Fruit fly (Drosophila melanogaster) whole organism, embryonic: ENCODE measurements around the gene Hydr2.

Experiments used
- Awh ChIP-seq: fragments of 200-800 bp; sonication (Bioruptor generic); IDR thresholded peaks from 2 replicates; pipeline ENCODE4, ENCODE4 v1.3.6; 2022; ENCODE audit warnings: missing biosample characterization, missing genetic modification characterization
- Blimp-1 ChIP-seq: fragments of 200-800 bp; sonication (Bioruptor generic); optimal IDR thresholded peaks from 3 replicates; lab custom pipeline; 2018; ENCODE audit warnings: missing biosample characterization, missing genetic modification characterization, mild to moderate bottlenecking, moderate library complexity, missing genetic modification reagents
- CG10321 ChIP-seq: fragments of 200-800 bp; sonication (Bioruptor generic); IDR thresholded peaks from 2 replicates; pipeline ENCODE4 v1.3.6; 2022; ENCODE audit warnings: missing biosample characterization, missing genetic modification characterization
- CG11085 ChIP-seq: fragments of 200-800 bp; sonication (Bioruptor generic); IDR thresholded peaks from 2 replicates; pipeline ENCODE4 v1.3.6; 2022; ENCODE audit warnings: missing biosample characterization, missing genetic modification characterization
- CG11504 ChIP-seq: fragments of 200-800 bp; sonication (Bioruptor generic); optimal IDR thresholded peaks from 3 replicates; lab custom pipeline; 2019; ENCODE audit warnings: missing biosample characterization, mild to moderate bottlenecking, missing genetic modification characterization, moderate library complexity
- CG12299 ChIP-seq: fragments of 200-800 bp; sonication (Bioruptor generic); optimal IDR thresholded peaks from 2 replicates; lab custom pipeline; 2018; ENCODE audit warnings: missing biosample characterization, mild to moderate bottlenecking, missing genetic modification characterization
- CG12391 ChIP-seq: fragments of 200-800 bp; sonication (Bioruptor generic); optimal IDR thresholded peaks from 3 replicates; lab custom pipeline; 2018; ENCODE audit warnings: missing biosample characterization, mild to moderate bottlenecking, missing genetic modification characterization, moderate library complexity
- CG13287 ChIP-seq: fragments of 200-800 bp; sonication (Bioruptor generic); IDR thresholded peaks from 2 replicates; pipeline ENCODE4 v1.3.6; 2022; ENCODE audit warnings: missing biosample characterization, missing genetic modification characterization; ENCODE audit not compliant: partially characterized antibody
- CG13424 ChIP-seq: fragments of 200-800 bp; sonication (Bioruptor generic); optimal IDR thresholded peaks from 2 replicates; lab custom pipeline; 2019; ENCODE audit warnings: missing biosample characterization, mild to moderate bottlenecking, missing genetic modification characterization, moderate library complexity
- CG15514 ChIP-seq: fragments of 200-800 bp; sonication (Bioruptor generic); optimal IDR thresholded peaks from 3 replicates; lab custom pipeline; 2017; ENCODE audit warnings: missing biosample characterization, missing genetic modification characterization, mild to moderate bottlenecking, moderate library complexity, missing genetic modification reagents
- CG18599 ChIP-seq: fragments of 200-800 bp; sonication (Bioruptor generic); optimal IDR thresholded peaks from 3 replicates; lab custom pipeline; 2017; ENCODE audit warnings: missing biosample characterization, missing genetic modification characterization, mild to moderate bottlenecking, moderate library complexity, missing genetic modification reagents
- CG2678 ChIP-seq: fragments of 200-800 bp; sonication (Bioruptor generic); optimal IDR thresholded peaks from 3 replicates; lab custom pipeline; 2019; ENCODE audit warnings: missing biosample characterization, mild to moderate bottlenecking, missing genetic modification characterization, moderate library complexity
- CG2712 ChIP-seq: fragments of 200-800 bp; optimal IDR thresholded peaks from 3 replicates; lab custom pipeline; 2019; ENCODE audit warnings: missing biosample characterization, mild to moderate bottlenecking, missing genetic modification characterization, moderate library complexity
- CG32532 ChIP-seq: fragments of 200-800 bp; sonication (Bioruptor generic); IDR thresholded peaks from 2 replicates; pipeline ENCODE4 v1.3.6; 2022; ENCODE audit warnings: missing biosample characterization, missing genetic modification characterization
- CG3407 ChIP-seq: fragments of 200-800 bp; sonication (Bioruptor generic); optimal IDR thresholded peaks from 2 replicates; lab custom pipeline; 2018; ENCODE audit warnings: missing biosample characterization, mild to moderate bottlenecking, missing genetic modification characterization
- CG34376 ChIP-seq: fragments of 200-800 bp; sonication (Bioruptor generic); optimal IDR thresholded peaks from 2 replicates; lab custom pipeline; 2018; ENCODE audit warnings: missing biosample characterization, mild to moderate bottlenecking, missing genetic modification characterization
- CG3838 ChIP-seq: fragments of 200-800 bp; sonication (Bioruptor generic); optimal IDR thresholded peaks from 3 replicates; lab custom pipeline; 2016; ENCODE audit warnings: missing biosample characterization, missing genetic modification characterization
- CG6254 ChIP-seq: fragments of 200-800 bp; sonication (Bioruptor generic); optimal IDR thresholded peaks from 3 replicates; lab custom pipeline; 2017; ENCODE audit warnings: mild to moderate bottlenecking, missing biosample characterization, missing genetic modification reagents, missing genetic modification characterization
- CG6813 ChIP-seq: fragments of 200-800 bp; sonication (Bioruptor generic); optimal IDR thresholded peaks from 2 replicates; lab custom pipeline; 2017; ENCODE audit warnings: missing biosample characterization, missing genetic modification characterization, mild to moderate bottlenecking, moderate library complexity, missing genetic modification reagents
- CG8281 ChIP-seq: fragments of 200-800 bp; sonication (Bioruptor generic); optimal IDR thresholded peaks from 2 replicates; lab custom pipeline; 2018; ENCODE audit warnings: missing biosample characterization, mild to moderate bottlenecking, missing genetic modification characterization, moderate library complexity
- CG8359 ChIP-seq: fragments of 200-800 bp; sonication (Bioruptor generic); optimal IDR thresholded peaks from 2 replicates; lab custom pipeline; 2017; ENCODE audit warnings: missing biosample characterization, mild to moderate bottlenecking, missing genetic modification characterization, borderline replicate concordance
- Drgx ChIP-seq: fragments of 200-800 bp; sonication (Bioruptor generic); IDR thresholded peaks from 2 replicates; pipeline ENCODE4 v1.3.6; 2022; ENCODE audit warnings: missing biosample characterization, missing genetic modification characterization
- E2f2 ChIP-seq: fragments of 200-800 bp; sonication (Bioruptor generic); IDR thresholded peaks from 2 replicates; pipeline ENCODE4 v1.3.6; 2022; ENCODE audit warnings: missing biosample characterization, missing genetic modification characterization
- Ets65A ChIP-seq: fragments of 200-800 bp; sonication (Bioruptor generic); peaks from one replicate; lab custom pipeline; 2016; ENCODE audit warnings: missing biosample characterization, missing genetic modification characterization
- Fer1 ChIP-seq: fragments of 200-800 bp; sonication (Bioruptor generic); optimal IDR thresholded peaks from 2 replicates; lab custom pipeline; 2017; ENCODE audit warnings: missing biosample characterization, mild to moderate bottlenecking, missing genetic modification characterization
- Fer2 ChIP-seq: fragments of 200-800 bp; sonication (Bioruptor generic); optimal IDR thresholded peaks from 2 replicates; lab custom pipeline; 2018; ENCODE audit warnings: missing biosample characterization, mild to moderate bottlenecking, missing genetic modification characterization, moderate library complexity
- HLH4C ChIP-seq: fragments of 200-800 bp; sonication (Bioruptor generic); IDR thresholded peaks from 3 replicates; pipeline ENCODE4 v1.3.6; 2022; ENCODE audit warnings: missing biosample characterization, missing genetic modification characterization; ENCODE audit not compliant: partially characterized antibody
- Rfx ChIP-seq: fragments of 200-800 bp; sonication (Bioruptor generic); IDR thresholded peaks from 2 replicates; pipeline ENCODE4 v1.3.6; 2022; ENCODE audit warnings: missing biosample characterization, missing genetic modification characterization
- Sox100B ChIP-seq: fragments of 200-800 bp; sonication (Bioruptor generic); optimal IDR thresholded peaks from 3 replicates; lab custom pipeline; 2018; ENCODE audit warnings: missing biosample characterization, mild to moderate bottlenecking, missing genetic modification characterization
- Sry-β ChIP-seq: fragments of 200-800 bp; sonication (Bioruptor generic); optimal IDR thresholded peaks from 2 replicates; lab custom pipeline; 2018; ENCODE audit warnings: missing biosample characterization, mild to moderate bottlenecking, missing genetic modification characterization, moderate library complexity
- Tbp ChIP-seq: fragments of >200 bp; optimal IDR thresholded peaks from 2 replicates; lab custom pipeline; 2018; ENCODE audit warnings: missing biosample characterization, missing genetic modification characterization
- ac ChIP-seq: fragments of 200-800 bp; sonication (Bioruptor generic); optimal IDR thresholded peaks from 3 replicates; lab custom pipeline; 2017; ENCODE audit warnings: missing biosample characterization, mild to moderate bottlenecking, missing genetic modification characterization
- ap ChIP-seq: fragments of 200-800 bp; sonication (Bioruptor generic); IDR thresholded peaks from 2 replicates; pipeline ENCODE4 v1.3.6; 2022; ENCODE audit warnings: missing biosample characterization, missing genetic modification characterization
- ase ChIP-seq: fragments of 200-800 bp; sonication (Bioruptor generic); IDR thresholded peaks from 3 replicates; pipeline ENCODE4 v1.3.6; 2022; ENCODE audit warnings: missing biosample characterization, missing genetic modification characterization
- chm ChIP-seq: fragments of 200-800 bp; sonication (Bioruptor generic); IDR thresholded peaks from 2 replicates; pipeline ENCODE4 v1.3.6; 2022; ENCODE audit warnings: missing biosample characterization, missing genetic modification characterization
- ci ChIP-seq: fragments of 200-800 bp; sonication (Bioruptor generic); IDR thresholded peaks from 3 replicates; pipeline ENCODE4 v1.3.6; 2022; ENCODE audit warnings: missing biosample characterization, missing genetic modification characterization
- exex ChIP-seq: fragments of 200-800 bp; sonication (Bioruptor generic); optimal IDR thresholded peaks from 4 replicates; lab custom pipeline; 2018; ENCODE audit warnings: missing biosample characterization, mild to moderate bottlenecking, missing genetic modification characterization, moderate library complexity
- grn ChIP-seq: fragments of 200-800 bp; sonication (Bioruptor generic); optimal IDR thresholded peaks from 3 replicates; lab custom pipeline; 2017; ENCODE audit warnings: missing biosample characterization, missing genetic modification characterization
- gsb-n ChIP-seq: fragments of 200-800 bp; sonication (Bioruptor generic); optimal IDR thresholded peaks from 3 replicates; lab custom pipeline; 2018; ENCODE audit warnings: missing biosample characterization, mild to moderate bottlenecking, missing genetic modification characterization
- insv ChIP-seq, 2 experiments: fragments of 200-800 bp; sonication (Bioruptor generic); optimal IDR thresholded peaks; 3 replicates each; lab custom pipeline; 2016 to 2018; ENCODE audit warnings: missing biosample characterization in 2 of 2, missing genetic modification characterization in 2 of 2
- jumu ChIP-seq: fragments of 200-800 bp; sonication (Bioruptor generic); optimal IDR thresholded peaks from 3 replicates; lab custom pipeline; 2016; ENCODE audit warnings: missing biosample characterization, missing genetic modification characterization
- kay ChIP-seq: fragments of 200-800 bp; sonication (Bioruptor generic); optimal IDR thresholded peaks from 2 replicates; lab custom pipeline; 2016; ENCODE audit warnings: missing biosample characterization, missing genetic modification characterization
- lilli ChIP-seq: fragments of 200-800 bp; sonication (Bioruptor generic); optimal IDR thresholded peaks from 3 replicates; lab custom pipeline; 2016; ENCODE audit warnings: missing biosample characterization, missing genetic modification characterization
- org-1 ChIP-seq: fragments of 200-800 bp; sonication (Bioruptor generic); optimal IDR thresholded peaks from 2 replicates; lab custom pipeline; 2017; ENCODE audit warnings: missing biosample characterization, missing genetic modification characterization
- so ChIP-seq: fragments of 200-800 bp; sonication (Bioruptor generic); IDR thresholded peaks from 3 replicates; pipeline ENCODE4 v1.3.6; 2022; ENCODE audit warnings: missing biosample characterization, missing genetic modification characterization
- stwl ChIP-seq: fragments of 200-800 bp; sonication (Bioruptor generic); optimal IDR thresholded peaks from 3 replicates; lab custom pipeline; 2018; ENCODE audit warnings: missing biosample characterization, mild to moderate bottlenecking, missing genetic modification characterization, moderate library complexity
- tup ChIP-seq: fragments of 200-800 bp; sonication (Bioruptor generic); optimal IDR thresholded peaks from 2 replicates; lab custom pipeline; 2016; ENCODE audit warnings: missing biosample characterization, mild to moderate bottlenecking, missing genetic modification characterization, moderate library complexity
- vvl ChIP-seq: fragments of 200-800 bp; sonication (Bioruptor generic); IDR thresholded peaks from 2 replicates; pipeline ENCODE4 v1.3.6; 2022; ENCODE audit warnings: missing biosample characterization, missing genetic modification characterization

Gene Hydr2

dm6 chr2L:3158260-3159072, 5.0 kb upstream of the Hydr2 start (continued):
- TF ChIP-seq Sox100B (no peak), Sry-β (GFP tag; lab: Kevin White, UChicago) (peak; percentile 92), CG11504 (tag; lab: Kevin White, UChicago) (peak; percentile 26), Ets65A (GFP tag; lab: Kevin White, UChicago) (peak; percentile 54), CG13287 (GFP tag; lab: Robert Waterston, UW) (peak; percentile 52), org-1 (GFP tag; lab: Kevin White, UChicago) (peak; percentile 2), Rfx (GFP tag; lab: Robert Waterston, UW) (peak; percentile 54), so (peak; percentile 36; the same call in 1 of the 3 replicates), CG6254 (GFP tag; lab: Kevin White, UChicago) (peak; percentile 27), CG6813 (GFP tag; lab: Kevin White, UChicago) (peak; percentile 5), CG12299 (tag; lab: Kevin White, UChicago) (peak; percentile 9), Blimp-1 (GFP tag; lab: Kevin White, UChicago) (peak; percentile 31), grn (GFP tag; lab: Kevin White, UChicago) (no peak), HLH4C (0 out of 3 replicates have a peak, but pooled peaks have one; percentile 9), CG2678 (tag; lab: Kevin White, UChicago) (peak; percentile 43), ap (GFP tag; lab: Robert Waterston, UW) (0 out of 2 replicates have a peak, but pooled peaks have one; percentile 5), chm (GFP tag; lab: Robert Waterston, UW) (0 out of 2 replicates have a peak, but pooled peaks have one; percentile 49), CG15514 (GFP tag; lab: Kevin White, UChicago) (peak; percentile 54), CG18599 (GFP tag; lab: Kevin White, UChicago) (peak; percentile 16), E2f2 (GFP tag; lab: Robert Waterston, UW) (0 out of 2 replicates have a peak, but pooled peaks have one; percentile 25), Drgx (GFP tag; lab: Robert Waterston, UW) (peak; percentile 19; the same call in 1 of the 2 replicates), vvl (GFP tag; lab: Robert Waterston, UW) (peak; percentile 28), ac (GFP tag; lab: Kevin White, UChicago) (no peak), CG12391 (peak; percentile 19), Awh (GFP tag; lab: Robert Waterston, UW) (no peak), CG13424 (tag; lab: Kevin White, UChicago) (peak; percentile 33), kay (GFP tag; lab: Kevin White, UChicago) (peak; percentile 51), CG32532 (GFP tag; lab: Robert Waterston, UW) (peak; percentile 44; the same call in 1 of the 2 replicates), tup (GFP tag; lab: Kevin White, UChicago) (no peak), jumu (GFP tag; lab: Kevin White, UChicago) (peak; percentile 5), Fer1 (GFP tag; lab: Kevin White, UChicago) (peak; percentile 52), CG3838 (GFP tag; lab: Kevin White, UChicago) (no peak), ci (peak; percentile 61), CG8359 (peak; percentile 23), CG8281 (tag; lab: Kevin White, UChicago) (peak; percentile 46), gsb-n (tag; lab: Kevin White, UChicago) (peak; percentile 6), ase (0 out of 3 replicates have a peak, but pooled peaks have one; percentile 21), CG10321 (peak; percentile 29; the same call in 1 of the 2 replicates), Tbp (GFP tag; lab: Kevin White, UChicago) (no peak), lilli (peak; percentile 19), insv (GFP tag; optimal IDR thresholded peaks at IDR 0.05; lab: Kevin White, UChicago) (peak; percentile 90 to 97), CG2712 (tag; lab: Kevin White, UChicago) (peak; percentile 54), CG3407 (GFP tag; lab: Kevin White, UChicago) (peak; percentile 25), CG34376 (GFP tag; lab: Kevin White, UChicago) (peak; percentile 66), stwl (peak; percentile 94), CG11085 (GFP tag; lab: Robert Waterston, UW) (no peak), Fer2 (tag; lab: Kevin White, UChicago) (no peak), exex (peak; percentile 2)
